Worm (Caenorhabditis elegans) whole organism, L3 larva: Measurements from ENCODE around the gene acp-1.

Source experiments
- aly-2 ChIP-seq: fragments of 150-350 bp; optimal IDR thresholded peaks from 2 replicates; lab custom pipeline; 2014; ENCODE audit warnings: missing biosample characterization, missing genetic modification characterization
- egl-27 ChIP-seq: sonication (generic microtip); optimal IDR thresholded peaks from 4 replicates; lab custom pipeline; 2017; ENCODE audit warnings: missing biosample characterization, missing genetic modification reagents, missing genetic modification characterization
- elt-1 ChIP-seq: fragments of 150-350 bp; optimal IDR thresholded peaks from 2 replicates; lab custom pipeline; 2014; ENCODE audit warnings: missing biosample characterization, missing genetic modification characterization
- elt-2 ChIP-seq: sonication (generic microtip); optimal IDR thresholded peaks from 2 replicates; lab custom pipeline; 2016; ENCODE audit warnings: missing genetic modification reagents, mild to moderate bottlenecking, missing genetic modification characterization, missing compliant biosample characterization
- nhr-237 ChIP-seq: fragments of 150-350 bp; optimal IDR thresholded peaks from 2 replicates; lab custom pipeline; 2014; ENCODE audit warnings: missing biosample characterization, missing genetic modification characterization
- nhr-28 ChIP-seq: fragments of 150-350 bp; optimal IDR thresholded peaks from 2 replicates; lab custom pipeline; 2014; ENCODE audit warnings: missing biosample characterization, missing genetic modification characterization
- pha-4 ChIP-seq: fragments of 150-350 bp; optimal IDR thresholded peaks from 2 replicates; lab custom pipeline; 2014; ENCODE audit warnings: missing biosample characterization, missing genetic modification reagents, missing genetic modification characterization
- pqm-1 ChIP-seq: fragments of 150-350 bp; optimal IDR thresholded peaks from 2 replicates; lab custom pipeline; 2017; ENCODE audit warnings: missing biosample characterization, missing genetic modification characterization, inconsistent platforms

acp-1 gene

ce11 chrX:3339882-3340281, 45.4 kb downstream of the acp-1 start:
- TF ChIP-seq aly-2 (tag; lab: Kevin White, UChicago) (no peak), egl-27 (tag; lab: Kevin White, UChicago) (no peak), elt-1 (tag; lab: Kevin White, UChicago) (no peak), nhr-28 (tag; lab: Kevin White, UChicago) (no peak)

DNA sequence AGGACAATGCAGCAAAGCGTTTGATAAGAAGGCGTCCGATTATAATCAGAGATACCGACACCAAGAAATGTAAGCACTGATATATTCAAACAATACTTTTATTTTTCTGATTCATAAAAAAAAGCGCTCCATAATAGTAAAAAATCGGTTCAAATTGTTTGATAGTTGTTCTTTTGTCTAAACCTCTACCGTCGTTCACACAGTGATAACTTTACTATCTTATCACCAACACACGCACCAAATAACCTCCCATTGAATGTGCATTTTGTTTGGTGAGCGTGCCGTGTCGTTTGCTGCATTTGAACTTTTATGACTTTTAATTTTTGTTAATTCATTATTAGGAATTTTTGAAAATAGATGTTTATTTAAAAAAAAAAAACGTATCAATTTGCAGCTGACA, 51.1 kb downstream of the acp-1 start:
- TF ChIP-seq elt-2 (peak; percentile 95), nhr-237 (tag; lab: Kevin White, UChicago) (no peak), pha-4 (tag; lab: Kevin White, UChicago) (peak; percentile 39), pqm-1 (tag; lab: Kevin White, UChicago) (peak; percentile 87), nhr-28 (tag; lab: Kevin White, UChicago) (no peak)
